Fruit fly (Drosophila melanogaster) whole organism, prepupa: ENCODE data around the gene zetaCOP.

Source experiments
- Blimp-1 ChIP-seq: fragments of 200-800 bp; sonication (Bioruptor generic); optimal IDR thresholded peaks from 3 replicates; lab custom pipeline; 2017; ENCODE audit warnings: missing biosample characterization, missing genetic modification characterization, mild to moderate bottlenecking, moderate library complexity, missing genetic modification reagents
- CG10631 ChIP-seq: fragments of 200-800 bp; sonication (Bioruptor generic); optimal IDR thresholded peaks from 2 replicates; lab custom pipeline; 2016; ENCODE audit warnings: missing biosample characterization, missing genetic modification characterization
- CG10669 ChIP-seq: fragments of 200-800 bp; sonication (Bioruptor generic); optimal IDR thresholded peaks from 3 replicates; lab custom pipeline; 2018; ENCODE audit warnings: missing biosample characterization, mild to moderate bottlenecking, missing genetic modification characterization, moderate library complexity
- CG11294 ChIP-seq: fragments of 200-800 bp; sonication (Bioruptor generic); IDR thresholded peaks from 2 replicates; pipeline ENCODE4 v1.3.6; 2022; ENCODE audit warnings: missing biosample characterization, missing genetic modification characterization
- CG11902 ChIP-seq: fragments of 200-800 bp; sonication (Bioruptor generic); optimal IDR thresholded peaks from 3 replicates; lab custom pipeline; 2016; ENCODE audit warnings: missing biosample characterization, missing genetic modification characterization
- CG3919 ChIP-seq: fragments of 200-800 bp; sonication (Bioruptor generic); optimal IDR thresholded peaks from 3 replicates; lab custom pipeline; 2016; ENCODE audit warnings: missing biosample characterization, missing genetic modification characterization
- CG4318 ChIP-seq: fragments of 200-800 bp; sonication (Bioruptor generic); optimal IDR thresholded peaks from 3 replicates; lab custom pipeline; 2017; ENCODE audit warnings: missing biosample characterization, mild to moderate bottlenecking, missing genetic modification characterization
- CG6276 ChIP-seq: fragments of 200-800 bp; sonication (Bioruptor generic); optimal IDR thresholded peaks from 2 replicates; lab custom pipeline; 2017; ENCODE audit warnings: missing biosample characterization, mild to moderate bottlenecking, missing genetic modification characterization
- CG8319 ChIP-seq: fragments of 200-800 bp; sonication (Bioruptor generic); optimal IDR thresholded peaks from 3 replicates; lab custom pipeline; 2016; ENCODE audit warnings: missing biosample characterization, missing genetic modification characterization
- CG9139 ChIP-seq: fragments of 200-800 bp; sonication (Bioruptor generic); optimal IDR thresholded peaks from 3 replicates; lab custom pipeline; 2017; ENCODE audit warnings: missing biosample characterization, mild to moderate bottlenecking, missing genetic modification characterization
- Eip75B ChIP-seq: fragments of 200-800 bp; sonication (Bioruptor generic); optimal IDR thresholded peaks from 3 replicates; lab custom pipeline; 2016; ENCODE audit warnings: missing biosample characterization, missing genetic modification characterization
- Eip78C ChIP-seq: fragments of 200-800 bp; sonication (Bioruptor generic); peaks from one replicate; lab custom pipeline; 2016; ENCODE audit warnings: missing biosample characterization, missing genetic modification characterization
- Eip93F ChIP-seq: fragments of 200-800 bp; sonication (Bioruptor generic); optimal IDR thresholded peaks from 2 replicates; lab custom pipeline; 2016; ENCODE audit warnings: missing biosample characterization, mild to moderate bottlenecking, missing genetic modification characterization
- Ets21C ChIP-seq: fragments of 200-800 bp; sonication (Bioruptor generic); optimal IDR thresholded peaks from 3 replicates; lab custom pipeline; 2016; ENCODE audit warnings: missing biosample characterization, missing genetic modification characterization
- Hr39 ChIP-seq: fragments of 200-800 bp; sonication (Bioruptor generic); optimal IDR thresholded peaks from 2 replicates; lab custom pipeline; 2016; ENCODE audit warnings: missing biosample characterization, missing genetic modification characterization
- Lpt ChIP-seq: fragments of 200-800 bp; sonication (Bioruptor generic); optimal IDR thresholded peaks from 3 replicates; lab custom pipeline; 2016; ENCODE audit warnings: missing biosample characterization, missing genetic modification characterization
- Met ChIP-seq: fragments of 200-800 bp; sonication (Bioruptor generic); optimal IDR thresholded peaks from 3 replicates; lab custom pipeline; 2016; ENCODE audit warnings: missing biosample characterization, missing genetic modification characterization
- Smox ChIP-seq: fragments of 200-800 bp; sonication (Bioruptor generic); optimal IDR thresholded peaks from 3 replicates; lab custom pipeline; 2016; ENCODE audit warnings: missing biosample characterization, missing genetic modification characterization
- acj6 ChIP-seq: fragments of 200-800 bp; sonication (Bioruptor generic); optimal IDR thresholded peaks from 3 replicates; lab custom pipeline; 2016; ENCODE audit warnings: missing biosample characterization, missing genetic modification characterization
- dsx ChIP-seq: fragments of 200-800 bp; optimal IDR thresholded peaks from 3 replicates; lab custom pipeline; 2019; ENCODE audit warnings: missing biosample characterization, mild to moderate bottlenecking, missing genetic modification characterization, moderate library complexity; ENCODE audit not compliant: poor library complexity, severe bottlenecking
- eg ChIP-seq: fragments of 200-800 bp; sonication (Bioruptor generic); IDR thresholded peaks from 3 replicates; pipeline ENCODE4 v1.3.6; 2022; ENCODE audit warnings: missing biosample characterization, missing genetic modification characterization
- esn ChIP-seq: fragments of 200-800 bp; sonication (Bioruptor generic); optimal IDR thresholded peaks from 2 replicates; lab custom pipeline; 2016; ENCODE audit warnings: missing biosample characterization, mild to moderate bottlenecking, missing genetic modification characterization, moderate library complexity
- fkh ChIP-seq: fragments of 200-800 bp; sonication (Bioruptor generic); optimal IDR thresholded peaks from 3 replicates; lab custom pipeline; 2017; ENCODE audit warnings: missing biosample characterization, mild to moderate bottlenecking, missing genetic modification characterization, moderate library complexity
- lz ChIP-seq: fragments of 200-800 bp; sonication (Bioruptor generic); optimal IDR thresholded peaks from 3 replicates; lab custom pipeline; 2016; ENCODE audit warnings: missing biosample characterization, missing genetic modification characterization
- pdm3 ChIP-seq: fragments of 200-800 bp; sonication (Bioruptor generic); optimal IDR thresholded peaks from 3 replicates; lab custom pipeline; 2016; ENCODE audit warnings: missing biosample characterization, missing genetic modification characterization
- spab ChIP-seq: fragments of 200-800 bp; sonication (Bioruptor generic); optimal IDR thresholded peaks from 2 replicates; lab custom pipeline; 2017; ENCODE audit warnings: missing biosample characterization, mild to moderate bottlenecking, missing genetic modification characterization, missing genetic modification reagents
- svp ChIP-seq: fragments of 200-800 bp; sonication (Bioruptor generic); peaks from one replicate; lab custom pipeline; 2016; ENCODE audit warnings: missing biosample characterization, missing genetic modification characterization
- topi ChIP-seq: fragments of 200-800 bp; sonication (Bioruptor generic); optimal IDR thresholded peaks from 3 replicates; lab custom pipeline; 2016; ENCODE audit warnings: missing biosample characterization, missing genetic modification characterization
- vri ChIP-seq: fragments of 200-800 bp; sonication (Bioruptor generic); optimal IDR thresholded peaks from 3 replicates; lab custom pipeline; 2016; ENCODE audit warnings: missing biosample characterization, mild to moderate bottlenecking, missing genetic modification characterization

Gene zetaCOP

dm6 chr3L:16708738-16709350 is 35.5 kb upstream of the zetaCOP start:
- peak; percentile 74 for TF ChIP-seq fkh (GFP tag; lab: Kevin White, UChicago)
- no peak for TF ChIP-seq CG11902 (GFP tag; lab: Kevin White, UChicago)

- no peak for TF ChIP-seq acj6 (GFP tag; lab: Kevin White, UChicago)
- no peak for TF ChIP-seq topi (GFP tag; lab: Kevin White, UChicago)
- TF ChIP-seq CG10631 (GFP tag; lab: Kevin White, UChicago) = no peak
- TF ChIP-seq CG4318 (GFP tag; lab: Kevin White, UChicago) = no peak
- TF ChIP-seq eg (GFP tag; lab: Robert Waterston, UW) = no peak
- no peak for TF ChIP-seq CG11902 (GFP tag; lab: Kevin White, UChicago)
- TF ChIP-seq CG9139 (GFP tag; lab: Kevin White, UChicago) = no peak
- no peak for TF ChIP-seq CG6276 (GFP tag; lab: Kevin White, UChicago)
- TF ChIP-seq esn = no peak
- TF ChIP-seq Hr39 = no peak
Measured at dm6 chr3L:16705630-16706029, 32.3 kb upstream of the zetaCOP start.

dm6 chr3L:16704673-16705072 is 31.3 kb upstream of the zetaCOP start, which contains the start of gene CG9692:
TSS of gene CG9692 (plus strand) at chr3L:16704973.
- TF ChIP-seq CG6276 (GFP tag; lab: Kevin White, UChicago) (no peak), Lpt (no peak), CG11902 (GFP tag; lab: Kevin White, UChicago) (no peak), Eip93F (GFP tag; lab: Kevin White, UChicago) (no peak), svp (GFP tag; lab: Kevin White, UChicago) (no peak), CG11294 (GFP tag; lab: Robert Waterston, UW) (no peak), spab (GFP tag; lab: Kevin White, UChicago) (no peak)
- TF ChIP-seq, all 60 proteins: peak for 0

dm6 chr3L:16704251-16704650 is 30.9 kb upstream of the zetaCOP start:
- TF ChIP-seq topi (GFP tag; lab: Kevin White, UChicago) = no peak
- TF ChIP-seq CG10669 (GFP tag; lab: Kevin White, UChicago) = no peak
- TF ChIP-seq Blimp-1 = no peak
- TF ChIP-seq Eip75B = no peak
- TF ChIP-seq Ets21C (GFP tag; lab: Kevin White, UChicago) = no peak
- peak; percentile 40 for TF ChIP-seq Eip78C (GFP tag; lab: Kevin White, UChicago)
- TF ChIP-seq, all 60 proteins: peak for 1

dm6 chr3L:16702866-16703265 is 29.5 kb upstream of the zetaCOP start:
- peak; percentile 25 for TF ChIP-seq fkh (GFP tag; lab: Kevin White, UChicago)
- TF ChIP-seq CG3919 (GFP tag; lab: Kevin White, UChicago) = no peak

- TF ChIP-seq vri (GFP tag; lab: Kevin White, UChicago) (peak; percentile 54), lz (GFP tag; lab: Kevin White, UChicago) (no peak), pdm3 (GFP tag; lab: Kevin White, UChicago) (no peak), fkh (GFP tag; lab: Kevin White, UChicago) (peak; percentile 60), acj6 (GFP tag; lab: Kevin White, UChicago) (no peak), CG8319 (GFP tag; lab: Kevin White, UChicago) (no peak), CG3919 (GFP tag; lab: Kevin White, UChicago) (no peak), dsx (GFP tag; lab: Kevin White, UChicago) (no peak), topi (GFP tag; lab: Kevin White, UChicago) (no peak), Smox (GFP tag; lab: Kevin White, UChicago) (no peak), Met (no peak)
Measured at dm6 chr3L:16699292-16700026, 26.1 kb upstream of the zetaCOP start.
